Fruit fly (Drosophila melanogaster) whole organism, embryonic: Measurements from ENCODE around the gene Ctr1B.

Source experiments
- Asciz ChIP-seq: fragments of 200-800 bp; sonication (Bioruptor generic); optimal IDR thresholded peaks from 2 replicates; lab custom pipeline; 2017; ENCODE audit warnings: missing biosample characterization, mild to moderate bottlenecking, missing genetic modification characterization, missing genetic modification reagents
- CG11504 ChIP-seq: fragments of 200-800 bp; sonication (Bioruptor generic); optimal IDR thresholded peaks from 3 replicates; lab custom pipeline; 2019; ENCODE audit warnings: missing biosample characterization, mild to moderate bottlenecking, missing genetic modification characterization, moderate library complexity
- CG11560 ChIP-seq: fragments of 200-800 bp; sonication (Bioruptor generic); IDR thresholded peaks from 3 replicates; pipeline ENCODE4 v1.3.6; 2022; ENCODE audit warnings: missing biosample characterization, missing genetic modification characterization
- CG12104 ChIP-seq: fragments of 200-800 bp; sonication (Bioruptor generic); optimal IDR thresholded peaks from 3 replicates; lab custom pipeline; 2016; ENCODE audit warnings: missing biosample characterization, missing genetic modification characterization
- CG13624 ChIP-seq: fragments of 200-800 bp; sonication (Bioruptor generic); optimal IDR thresholded peaks from 2 replicates; lab custom pipeline; 2016; ENCODE audit warnings: missing biosample characterization, missing genetic modification characterization
- CG14014 ChIP-seq: fragments of 200-800 bp; sonication (Bioruptor generic); IDR thresholded peaks from 2 replicates; pipeline ENCODE4 v1.3.6; 2022; ENCODE audit warnings: missing biosample characterization, missing genetic modification characterization
- CG15073 ChIP-seq: fragments of 200-800 bp; sonication (Bioruptor generic); optimal IDR thresholded peaks from 2 replicates; lab custom pipeline; 2016; ENCODE audit warnings: missing biosample characterization, missing genetic modification characterization
- CG17385 ChIP-seq: fragments of 200-800 bp; sonication (Bioruptor generic); optimal IDR thresholded peaks from 3 replicates; lab custom pipeline; 2018; ENCODE audit warnings: missing biosample characterization, mild to moderate bottlenecking, missing genetic modification characterization
- CG1832 ChIP-seq: fragments of 200-800 bp; sonication (Bioruptor generic); optimal IDR thresholded peaks from 2 replicates; lab custom pipeline; 2017; ENCODE audit warnings: missing biosample characterization, mild to moderate bottlenecking, missing genetic modification characterization, inconsistent platforms
- CG18599 ChIP-seq: fragments of 200-800 bp; sonication (Bioruptor generic); optimal IDR thresholded peaks from 3 replicates; lab custom pipeline; 2017; ENCODE audit warnings: missing biosample characterization, missing genetic modification characterization, mild to moderate bottlenecking, moderate library complexity, missing genetic modification reagents
- CG2712 ChIP-seq: fragments of 200-800 bp; optimal IDR thresholded peaks from 3 replicates; lab custom pipeline; 2019; ENCODE audit warnings: missing biosample characterization, mild to moderate bottlenecking, missing genetic modification characterization, moderate library complexity
- CG31224 ChIP-seq: fragments of 200-800 bp; sonication (Bioruptor generic); IDR thresholded peaks from 2 replicates; pipeline ENCODE4 v1.3.6; 2022; ENCODE audit warnings: missing biosample characterization, missing genetic modification characterization
- CG4328 ChIP-seq: fragments of 200-800 bp; sonication (Bioruptor generic); optimal IDR thresholded peaks from 3 replicates; lab custom pipeline; 2017; ENCODE audit warnings: missing biosample characterization, missing genetic modification reagents, missing genetic modification characterization
- CG7839 ChIP-seq: fragments of 200-800 bp; sonication (Bioruptor generic); optimal IDR thresholded peaks from 3 replicates; lab custom pipeline; 2018; ENCODE audit warnings: missing biosample characterization, mild to moderate bottlenecking, missing genetic modification characterization, moderate library complexity
- CG9797 ChIP-seq: fragments of 200-800 bp; sonication (Bioruptor generic); optimal IDR thresholded peaks from 3 replicates; lab custom pipeline; 2018; ENCODE audit warnings: missing biosample characterization, mild to moderate bottlenecking, missing genetic modification characterization
- CrebB ChIP-seq: fragments of 200-800 bp; sonication (Bioruptor generic); optimal IDR thresholded peaks from 3 replicates; lab custom pipeline; 2018; ENCODE audit warnings: missing biosample characterization, mild to moderate bottlenecking, missing genetic modification characterization
- D ChIP-seq, 2 experiments: fragments of 200-800 bp in 1 of 2; fragments of >200 bp in 1 of 2; sonication (Bioruptor generic) in 1 of 2; optimal IDR thresholded peaks; 2 replicates in 1 of 2; 3 replicates in 1 of 2; lab custom pipeline; 2017; ENCODE audit warnings: mild to moderate bottlenecking in 1 of 2, missing biosample characterization in 1 of 2, missing genetic modification characterization in 1 of 2, missing genetic modification reagents in 1 of 2
- D19B ChIP-seq: fragments of 200-800 bp; sonication (Bioruptor generic); optimal IDR thresholded peaks from 2 replicates; lab custom pipeline; 2017; ENCODE audit warnings: missing biosample characterization, mild to moderate bottlenecking, missing genetic modification characterization
- Dip3 ChIP-seq: fragments of 200-800 bp; sonication (Bioruptor generic); optimal IDR thresholded peaks from 3 replicates; lab custom pipeline; 2016; ENCODE audit warnings: missing biosample characterization, missing genetic modification characterization
- Hmr ChIP-seq: fragments of 200-800 bp; sonication (Bioruptor generic); optimal IDR thresholded peaks from 3 replicates; lab custom pipeline; 2017; ENCODE audit warnings: mild to moderate bottlenecking, missing biosample characterization, missing genetic modification reagents, missing genetic modification characterization
- Med ChIP-seq: fragments of 200-800 bp; sonication (Bioruptor generic); peaks from one replicate; lab custom pipeline; 2016; ENCODE audit warnings: missing biosample characterization, missing genetic modification characterization, mild to moderate bottlenecking, inconsistent platforms, moderate library complexity
- Myb ChIP-seq: fragments of 200-800 bp; sonication (Bioruptor generic); optimal IDR thresholded peaks from 2 replicates; lab custom pipeline; 2016; ENCODE audit warnings: missing biosample characterization, missing genetic modification characterization
- NfI ChIP-seq: fragments of 200-800 bp; sonication (Bioruptor generic); optimal IDR thresholded peaks from 3 replicates; lab custom pipeline; 2018; ENCODE audit warnings: missing biosample characterization, mild to moderate bottlenecking, missing genetic modification characterization, moderate library complexity
- Pdp1 ChIP-seq, 2 experiments: fragments of 200-800 bp; sonication (Bioruptor generic); optimal IDR thresholded peaks; 3 replicates each; lab custom pipeline; 2016; ENCODE audit warnings: missing biosample characterization in 2 of 2, missing genetic modification characterization in 2 of 2, mild to moderate bottlenecking in 1 of 2, moderate library complexity in 1 of 2
- Scr ChIP-seq: fragments of 200-800 bp; sonication (Bioruptor generic); IDR thresholded peaks from 2 replicates; pipeline ENCODE4 v1.3.6; 2022; ENCODE audit warnings: missing biosample characterization, missing genetic modification characterization; ENCODE audit not compliant: partially characterized antibody
- Sox102F ChIP-seq: fragments of 200-800 bp; sonication (Bioruptor generic); optimal IDR thresholded peaks from 2 replicates; lab custom pipeline; 2018; ENCODE audit warnings: missing biosample characterization, mild to moderate bottlenecking, missing genetic modification characterization, moderate library complexity
- Sry-β ChIP-seq: fragments of 200-800 bp; sonication (Bioruptor generic); optimal IDR thresholded peaks from 2 replicates; lab custom pipeline; 2018; ENCODE audit warnings: missing biosample characterization, mild to moderate bottlenecking, missing genetic modification characterization, moderate library complexity
- Usf ChIP-seq: fragments of 200-800 bp; sonication (Bioruptor generic); optimal IDR thresholded peaks from 2 replicates; lab custom pipeline; 2017; ENCODE audit warnings: missing genotype, missing biosample characterization, missing genetic modification characterization
- Vsx1 ChIP-seq: fragments of 200-800 bp; sonication (Bioruptor generic); optimal IDR thresholded peaks from 2 replicates; lab custom pipeline; 2017; ENCODE audit warnings: missing biosample characterization, mild to moderate bottlenecking, missing genetic modification characterization, missing genetic modification reagents
- btn ChIP-seq: fragments of 200-800 bp; sonication (Bioruptor generic); optimal IDR thresholded peaks from 2 replicates; lab custom pipeline; 2016; ENCODE audit warnings: missing biosample characterization, missing genetic modification characterization
- croc ChIP-seq: fragments of 200-800 bp; sonication (Bioruptor generic); conservative IDR thresholded peaks from 3 replicates; pipeline ENCODE4 v1.3.6; 2022; ENCODE audit warnings: missing biosample characterization, missing genetic modification characterization
- crp ChIP-seq, 2 experiments: fragments of 200-800 bp; sonication (Bioruptor generic); optimal IDR thresholded peaks; 2 replicates in 1 of 2; 3 replicates in 1 of 2; lab custom pipeline; 2017; ENCODE audit warnings: missing biosample characterization in 2 of 2, missing genetic modification characterization in 2 of 2, mild to moderate bottlenecking in 1 of 2, moderate library complexity in 1 of 2
- fd96Cb ChIP-seq: fragments of 200-800 bp; sonication (Bioruptor generic); optimal IDR thresholded peaks from 2 replicates; lab custom pipeline; 2018; ENCODE audit warnings: missing biosample characterization, mild to moderate bottlenecking, missing genetic modification characterization, moderate library complexity
- fru ChIP-seq: fragments of >200 bp; optimal IDR thresholded peaks from 2 replicates; lab custom pipeline; 2017
- knrl ChIP-seq: fragments of 200-800 bp; sonication (Bioruptor generic); IDR thresholded peaks from 3 replicates; pipeline ENCODE4 v1.3.6; 2022; ENCODE audit warnings: missing biosample characterization, missing genetic modification characterization; ENCODE audit not compliant: partially characterized antibody
- lov ChIP-seq, 2 experiments: fragments of 200-800 bp in 1 of 2; fragments of >200 bp in 1 of 2; sonication (Bioruptor generic) in 1 of 2; IDR thresholded peaks in 1 of 2; optimal IDR thresholded peaks in 1 of 2; 2 replicates in 1 of 2; 3 replicates in 1 of 2; pipeline versions ENCODE4 v1.3.6 to Lab custom; 2017 to 2022; ENCODE audit warnings: missing biosample characterization in 1 of 2, missing genetic modification characterization in 1 of 2
- mirr ChIP-seq: fragments of 200-800 bp; sonication (Bioruptor generic); optimal IDR thresholded peaks from 3 replicates; lab custom pipeline; 2018; ENCODE audit warnings: missing biosample characterization, mild to moderate bottlenecking, missing genetic modification characterization
- peb ChIP-seq: fragments of 200-800 bp; sonication (Bioruptor generic); IDR thresholded peaks from 2 replicates; pipeline ENCODE4 v1.3.6; 2022; ENCODE audit warnings: missing biosample characterization, missing genetic modification characterization
- pfk ChIP-seq: fragments of 200-800 bp; sonication (Bioruptor generic); optimal IDR thresholded peaks from 2 replicates; lab custom pipeline; 2018; ENCODE audit warnings: missing biosample characterization, mild to moderate bottlenecking, missing genetic modification characterization, moderate library complexity
- sd ChIP-seq: fragments of 200-800 bp; sonication (Bioruptor generic); optimal IDR thresholded peaks from 3 replicates; lab custom pipeline; 2018; ENCODE audit warnings: missing biosample characterization, mild to moderate bottlenecking, missing genetic modification characterization, moderate library complexity
- sima ChIP-seq: fragments of 200-800 bp; sonication (Bioruptor generic); optimal IDR thresholded peaks from 2 replicates; lab custom pipeline; 2016; ENCODE audit warnings: missing biosample characterization, missing genetic modification characterization
- sob ChIP-seq: fragments of 200-800 bp; sonication (Bioruptor generic); IDR thresholded peaks from 2 replicates; pipeline ENCODE4 v1.3.6; 2022; ENCODE audit warnings: missing biosample characterization, missing genetic modification characterization
- ssp ChIP-seq: fragments of 200-800 bp; sonication (Bioruptor generic); IDR thresholded peaks from 2 replicates; pipeline ENCODE4 v1.3.6; 2022; ENCODE audit warnings: missing biosample characterization, missing genetic modification characterization
- tap ChIP-seq: fragments of 200-800 bp; optimal IDR thresholded peaks from 3 replicates; lab custom pipeline; 2019; ENCODE audit warnings: missing biosample characterization, mild to moderate bottlenecking, missing genetic modification characterization, moderate library complexity
- tgo ChIP-seq: fragments of 200-800 bp; sonication (Bioruptor generic); IDR thresholded peaks from 3 replicates; pipeline ENCODE4 v1.3.6; 2022; ENCODE audit warnings: missing biosample characterization, missing genetic modification characterization
- trem ChIP-seq: fragments of 200-800 bp; optimal IDR thresholded peaks from 3 replicates; lab custom pipeline; 2019; ENCODE audit warnings: missing biosample characterization, mild to moderate bottlenecking, missing genetic modification characterization, moderate library complexity
- zf30C ChIP-seq: fragments of 200-800 bp; sonication (Bioruptor generic); optimal IDR thresholded peaks from 3 replicates; lab custom pipeline; 2018; ENCODE audit warnings: missing biosample characterization, mild to moderate bottlenecking, missing genetic modification characterization

The Ctr1B gene

DNA sequence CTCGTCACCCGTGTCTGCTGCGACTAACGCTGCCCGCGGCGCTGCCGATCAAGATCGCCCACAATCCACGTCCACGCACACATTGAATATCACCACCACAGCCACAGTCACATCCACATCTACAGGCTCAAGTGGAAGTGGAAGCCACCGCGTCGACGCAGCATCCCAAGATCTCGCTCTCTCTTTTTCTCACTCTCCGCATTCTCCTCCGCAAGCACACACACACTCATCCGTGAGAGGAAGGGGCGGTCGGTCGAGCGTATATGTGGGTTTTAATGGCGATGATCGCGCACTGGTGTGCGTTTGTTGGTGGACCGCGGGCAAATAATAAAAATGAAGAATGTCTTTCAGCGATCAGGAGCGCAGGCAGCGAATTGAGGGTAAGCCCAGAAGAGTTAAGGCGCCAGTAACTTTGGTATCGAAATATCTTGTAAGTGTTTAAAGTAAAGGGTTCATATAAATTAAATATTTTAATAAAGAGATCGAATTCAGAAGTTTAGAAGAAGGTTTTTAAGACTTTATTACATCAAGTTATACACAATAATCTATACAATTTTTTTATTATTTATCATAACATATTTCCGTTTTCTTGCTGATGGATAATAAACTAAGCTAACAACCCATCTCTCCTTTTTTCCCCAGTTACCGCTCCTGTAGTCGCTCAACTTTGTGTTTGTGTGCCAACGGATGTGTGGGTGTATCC, 16.5 kb downstream of the Ctr1B start, which contains the start of gene Poxm (continued):
- TF ChIP-seq CrebB, result no peak
- TF ChIP-seq CG11504 (tag; lab: Kevin White, UChicago), result peak; percentile 93
- TF ChIP-seq Dip3, result peak; percentile 19
- peak; percentile 39 for TF ChIP-seq btn (GFP tag; lab: Kevin White, UChicago)
- peak; percentile 82 for TF ChIP-seq Hmr
- peak; percentile 97 for TF ChIP-seq CG7839 (tag; lab: Kevin White, UChicago)
- peak; percentile 83 for TF ChIP-seq Asciz (GFP tag; lab: Kevin White, UChicago)
- TF ChIP-seq CG4328 (GFP tag; lab: Kevin White, UChicago), result peak; percentile 86
- peak; percentile 89 for TF ChIP-seq ssp (GFP tag; lab: Robert Waterston, UW)
- TF ChIP-seq NfI, result peak; percentile 88
- TF ChIP-seq tap (tag; lab: Kevin White, UChicago), result peak; percentile 78
- peak; percentile 34 for TF ChIP-seq CG1832
- peak; percentile 19 for TF ChIP-seq Myb (GFP tag; lab: Kevin White, UChicago)
- TF ChIP-seq CG2712 (tag; lab: Kevin White, UChicago), result peak; percentile 96
- TF ChIP-seq CG14014 (GFP tag; lab: Robert Waterston, UW), result peak; percentile 82; the same call in 1 of the 2 replicates
- peak; percentile 69 for TF ChIP-seq Vsx1 (GFP tag; lab: Kevin White, UChicago)
- TF ChIP-seq CG13624 (GFP tag; lab: Kevin White, UChicago), result peak; percentile 68
- TF ChIP-seq croc, result peak; percentile 94
- peak; percentile 90 for TF ChIP-seq Med (GFP tag; lab: Kevin White, UChicago)
- no peak for TF ChIP-seq lov (optimal IDR thresholded peaks at IDR 0.05; lab: Kevin White, UChicago)
- TF ChIP-seq lov (GFP tag; IDR thresholded peaks at IDR 0.05; lab: Robert Waterston, UW), result no peak
- TF ChIP-seq CG15073, result peak; percentile 72
- peak; percentile 76 to 77 for TF ChIP-seq Pdp1 (GFP tag; optimal IDR thresholded peaks at IDR 0.05; lab: Kevin White, UChicago)
- TF ChIP-seq CG12104 (GFP tag; lab: Kevin White, UChicago), result peak; percentile 87
- TF ChIP-seq CG17385 (GFP tag; lab: Kevin White, UChicago), result peak; percentile 82
- peak in 1 of 2 experiments; percentile 47 for TF ChIP-seq crp (GFP tag; optimal IDR thresholded peaks at IDR 0.05; lab: Kevin White, UChicago)
- peak; percentile 65 for TF ChIP-seq D19B
- TF ChIP-seq CG11560 (tag; lab: Robert Waterston, UW), result peak; percentile 83
- peak; percentile 79 for TF ChIP-seq CG18599
- no peak for TF ChIP-seq D (optimal IDR thresholded peaks at IDR 0.05; lab: Kevin White, UChicago)
- TF ChIP-seq D (GFP tag; optimal IDR thresholded peaks at IDR 0.05; lab: Kevin White, UChicago), result peak; percentile 96
- TF ChIP-seq zf30C (GFP tag; lab: Kevin White, UChicago), result no peak
- no peak for TF ChIP-seq pfk
- TF ChIP-seq peb, result peak; percentile 73
- no peak for TF ChIP-seq sima (GFP tag; lab: Kevin White, UChicago)
- no peak for TF ChIP-seq mirr (GFP tag; lab: Kevin White, UChicago)
- TF ChIP-seq fd96Cb (tag; lab: Kevin White, UChicago), result peak; percentile 95
- TF ChIP-seq knrl, result peak; percentile 69; the same call in 2 of the 3 replicates
- TF ChIP-seq sd (tag; lab: Kevin White, UChicago), result peak; percentile 82
- peak; percentile 85 for TF ChIP-seq sob (GFP tag; lab: Robert Waterston, UW)
- peak; percentile 87 for TF ChIP-seq trem
- TF ChIP-seq fru (lab: Kevin White, UChicago), result no peak
- peak; percentile 23 for TF ChIP-seq CG9797 (GFP tag; lab: Kevin White, UChicago)
- peak; percentile 91 for TF ChIP-seq tgo (GFP tag; lab: Robert Waterston, UW)
- TF ChIP-seq Sry-β (GFP tag; lab: Kevin White, UChicago), result peak; percentile 32
- peak; percentile 79 for TF ChIP-seq CG31224 (GFP tag; lab: Robert Waterston, UW)
- peak; percentile 91 for TF ChIP-seq Usf (GFP tag; lab: Kevin White, UChicago)
- TF ChIP-seq Sox102F (GFP tag; lab: Kevin White, UChicago), result peak; percentile 90
- TF ChIP-seq Scr (GFP tag; lab: Robert Waterston, UW), result no peak; the same call in 1 of the 2 replicates
